Worm (Caenorhabditis elegans) whole organism, L4 larva: Measurements from ENCODE around the gene T27E4.1.

Source experiments
- F49E8.2 ChIP-seq: sonication (generic microtip); optimal IDR thresholded peaks from 2 replicates; lab custom pipeline; 2016; ENCODE audit warnings: missing compliant biosample characterization, mild to moderate bottlenecking, missing genetic modification characterization, borderline replicate concordance
- R02D3.7 ChIP-seq: fragments of 150-350 bp; sonication (generic microtip); optimal IDR thresholded peaks from 3 replicates; lab custom pipeline; 2014; ENCODE audit warnings: missing biosample characterization, missing genetic modification characterization
- T20F7.1 ChIP-seq: fragments of 200-800 bp; sonication (Bioruptor generic); optimal IDR thresholded peaks from 2 replicates; lab custom pipeline; 2018; ENCODE audit warnings: mild to moderate bottlenecking, missing genetic modification characterization, missing compliant biosample characterization
- T26A8.4 ChIP-seq: fragments of 200-800 bp; sonication (Bioruptor generic); IDR thresholded peaks from 2 replicates; pipeline ENCODE4 v1.3.6; 2022; ENCODE audit warnings: missing genetic modification characterization, missing compliant biosample characterization
- Y48G9A.11 ChIP-seq: fragments of 200-800 bp; sonication (Bioruptor generic); IDR thresholded peaks from 2 replicates; pipeline ENCODE4 v1.3.6; 2022; ENCODE audit warnings: missing genetic modification reagents, missing genetic modification characterization, missing compliant biosample characterization
- ZK546.5 ChIP-seq, 2 experiments: sonication (generic microtip); optimal IDR thresholded peaks; 2 replicates each; lab custom pipeline; 2017; ENCODE audit warnings: missing biosample characterization in 2 of 2, missing genetic modification characterization in 2 of 2
- aha-1 ChIP-seq: fragments of 150-350 bp; peaks from one replicate; lab custom pipeline; 2014; ENCODE audit warnings: missing biosample characterization, missing genetic modification characterization
- ceh-20 ChIP-seq: fragments of 200-800 bp; sonication (Bioruptor generic); IDR thresholded peaks from 2 replicates; pipeline ENCODE4 v1.3.6; 2022; ENCODE audit warnings: missing genetic modification reagents, missing genetic modification characterization, missing compliant biosample characterization
- ceh-28 ChIP-seq: fragments of 150-350 bp; optimal IDR thresholded peaks from 2 replicates; lab custom pipeline; 2014; ENCODE audit warnings: missing biosample characterization, missing genetic modification reagents, missing genetic modification characterization
- ceh-44 ChIP-seq: fragments of 200-800 bp; sonication (Bioruptor generic); IDR thresholded peaks from 2 replicates; pipeline ENCODE4 v1.3.6; 2022; ENCODE audit warnings: missing genetic modification reagents, missing genetic modification characterization, missing compliant biosample characterization
- ceh-62 ChIP-seq: sonication (generic microtip); optimal IDR thresholded peaks from 2 replicates; lab custom pipeline; 2017; ENCODE audit warnings: missing biosample characterization, missing genetic modification characterization
- ces-1 ChIP-seq: fragments of 150-350 bp; sonication (generic microtip); optimal IDR thresholded peaks from 4 replicates; lab custom pipeline; 2014; ENCODE audit warnings: missing biosample characterization, missing genetic modification reagents, missing genetic modification characterization
- daf-16 ChIP-seq, 3 experiments: sonication (generic microtip); optimal IDR thresholded peaks; 2 replicates each; lab custom pipeline; 2016 to 2017; ENCODE audit warnings: missing genetic modification characterization in 3 of 3, missing genetic modification reagents in 3 of 3, mild to moderate bottlenecking in 2 of 3, missing compliant biosample characterization in 2 of 3, missing biosample characterization in 1 of 3, moderate library complexity in 1 of 3
- dmd-6 ChIP-seq: fragments of 200-800 bp; sonication (Bioruptor generic); IDR thresholded peaks from 2 replicates; pipeline ENCODE4 v1.3.6; 2022; ENCODE audit warnings: missing genetic modification reagents, missing genetic modification characterization, missing compliant biosample characterization
- dmd-9 ChIP-seq: fragments of 200-800 bp; sonication (Bioruptor generic); IDR thresholded peaks from 2 replicates; pipeline ENCODE4 v1.3.6; 2022; ENCODE audit warnings: missing genetic modification reagents, missing genetic modification characterization, missing compliant biosample characterization
- dpl-1 ChIP-seq: fragments of 150-350 bp; optimal IDR thresholded peaks from 2 replicates; lab custom pipeline; 2014; ENCODE audit warnings: missing biosample characterization, missing genetic modification reagents, missing genetic modification characterization
- dve-1 ChIP-seq: sonication (generic microtip); optimal IDR thresholded peaks from 2 replicates; lab custom pipeline; 2017; ENCODE audit warnings: antibody characterized with exemption, mild to moderate bottlenecking, missing genetic modification characterization, missing compliant biosample characterization; ENCODE audit not compliant: insufficient read depth
- gei-8 ChIP-seq: fragments of 200-800 bp; sonication (Bioruptor generic); optimal IDR thresholded peaks from 2 replicates; lab custom pipeline; 2018; ENCODE audit warnings: mild to moderate bottlenecking, missing genetic modification characterization, missing compliant biosample characterization
- hlh-11 ChIP-seq: fragments of 200-800 bp; sonication (Bioruptor generic); optimal IDR thresholded peaks from 2 replicates; lab custom pipeline; 2018; ENCODE audit warnings: mild to moderate bottlenecking, missing genetic modification characterization, missing compliant biosample characterization
- hmg-1.1 ChIP-seq: fragments of 200-800 bp; sonication (Bioruptor generic); IDR thresholded peaks from 2 replicates; pipeline ENCODE4 v1.3.6; 2022; ENCODE audit warnings: missing genetic modification reagents, missing genetic modification characterization, missing compliant biosample characterization
- lim-7 ChIP-seq: fragments of 200-800 bp; sonication (Bioruptor generic); IDR thresholded peaks from 2 replicates; pipeline ENCODE4 v1.3.6; 2022; ENCODE audit warnings: missing genetic modification characterization, missing compliant biosample characterization
- lin-38 ChIP-seq: fragments of 200-800 bp; sonication (Bioruptor generic); IDR thresholded peaks from 2 replicates; pipeline ENCODE4 v1.3.6; 2022; ENCODE audit warnings: missing genetic modification reagents, missing genetic modification characterization, missing compliant biosample characterization
- mdl-1 ChIP-seq, 2 experiments: fragments of 150-350 bp in 1 of 2; sonication (generic microtip) in 1 of 2; optimal IDR thresholded peaks; 2 replicates each; lab custom pipeline; 2014 to 2017; ENCODE audit warnings: missing biosample characterization in 2 of 2, missing genetic modification characterization in 2 of 2
- mdt-29 ChIP-seq: fragments of 200-800 bp; sonication (Bioruptor generic); IDR thresholded peaks from 2 replicates; pipeline ENCODE4 v1.3.6; 2022; ENCODE audit warnings: missing genetic modification reagents, missing genetic modification characterization, missing compliant biosample characterization
- mep-1 ChIP-seq: fragments of 150-350 bp; sonication (generic microtip); optimal IDR thresholded peaks from 3 replicates; lab custom pipeline; 2014; ENCODE audit warnings: missing biosample characterization, missing genetic modification characterization
- mxl-2 ChIP-seq: fragments of 200-800 bp; sonication (Bioruptor generic); conservative IDR thresholded peaks from 2 replicates; pipeline ENCODE4 v1.3.6; 2022; ENCODE audit warnings: missing genetic modification reagents, missing genetic modification characterization, missing compliant biosample characterization
- mxl-3 ChIP-seq: fragments of 200-800 bp; sonication (Bioruptor generic); optimal IDR thresholded peaks from 2 replicates; lab custom pipeline; 2018; ENCODE audit warnings: mild to moderate bottlenecking, missing genetic modification characterization, missing compliant biosample characterization
- nhr-10 ChIP-seq: fragments of 150-350 bp; optimal IDR thresholded peaks from 2 replicates; lab custom pipeline; 2014; ENCODE audit warnings: missing biosample characterization, missing genetic modification characterization
- nhr-11 ChIP-seq: fragments of 150-350 bp; optimal IDR thresholded peaks from 2 replicates; lab custom pipeline; 2014; ENCODE audit warnings: missing biosample characterization, missing genetic modification characterization
- nhr-28 ChIP-seq: fragments of 150-350 bp; optimal IDR thresholded peaks from 2 replicates; lab custom pipeline; 2014; ENCODE audit warnings: missing biosample characterization, missing genetic modification characterization
- nhr-41 ChIP-seq: fragments of 200-800 bp; sonication (Bioruptor generic); IDR thresholded peaks from 2 replicates; pipeline ENCODE4 v1.3.6; 2022; ENCODE audit warnings: missing genetic modification reagents, missing genetic modification characterization, missing compliant biosample characterization
- nhr-48 ChIP-seq: sonication (generic microtip); optimal IDR thresholded peaks from 2 replicates; lab custom pipeline; 2016; ENCODE audit warnings: mild to moderate bottlenecking, missing genetic modification characterization, missing compliant biosample characterization
- nhr-77 ChIP-seq: fragments of 150-350 bp; optimal IDR thresholded peaks from 2 replicates; lab custom pipeline; 2014; ENCODE audit warnings: missing biosample characterization, missing genetic modification characterization
- pha-4 ChIP-seq, 2 experiments: fragments of 150-350 bp in 1 of 2; fragments of 200-800 bp in 1 of 2; sonication (Bioruptor generic) in 1 of 2; IDR thresholded peaks in 1 of 2; optimal IDR thresholded peaks in 1 of 2; 2 replicates each; pipeline versions ENCODE4 v1.3.6 to Lab custom; 2014 to 2022; ENCODE audit warnings: missing genetic modification characterization in 2 of 2, missing genetic modification reagents in 2 of 2, missing biosample characterization in 1 of 2, missing compliant biosample characterization in 1 of 2
- php-3 ChIP-seq: fragments of 200-800 bp; sonication (Bioruptor generic); IDR thresholded peaks from 2 replicates; pipeline ENCODE4 v1.3.6; 2022; ENCODE audit warnings: missing genetic modification reagents, missing genetic modification characterization, missing compliant biosample characterization
- pqm-1 ChIP-seq: sonication (generic microtip); optimal IDR thresholded peaks from 2 replicates; lab custom pipeline; 2017; ENCODE audit warnings: missing biosample characterization, missing genetic modification characterization
- saeg-2 ChIP-seq: fragments of 200-800 bp; sonication (Bioruptor generic); IDR thresholded peaks from 2 replicates; pipeline ENCODE4 v1.3.6; 2022; ENCODE audit warnings: missing genetic modification reagents, missing genetic modification characterization, missing compliant biosample characterization
- sdz-12 ChIP-seq: fragments of 200-800 bp; sonication (Bioruptor generic); optimal IDR thresholded peaks from 2 replicates; lab custom pipeline; 2018; ENCODE audit warnings: mild to moderate bottlenecking, missing genetic modification characterization, missing compliant biosample characterization
- snpc-4 ChIP-seq: fragments of 150-350 bp; optimal IDR thresholded peaks from 2 replicates; lab custom pipeline; 2014; ENCODE audit warnings: missing biosample characterization, missing genetic modification characterization
- tag-97 ChIP-seq: fragments of 200-800 bp; sonication (Bioruptor generic); IDR thresholded peaks from 2 replicates; pipeline ENCODE4 v1.3.6; 2022; ENCODE audit warnings: missing genetic modification characterization, missing compliant biosample characterization
- tra-1 ChIP-seq: fragments of 200-800 bp; sonication (Bioruptor generic); IDR thresholded peaks from 2 replicates; pipeline ENCODE4 v1.3.6; 2022; ENCODE audit warnings: missing genetic modification reagents, missing genetic modification characterization, missing compliant biosample characterization
- unc-62 ChIP-seq, 3 experiments: fragments of 150-350 bp in 1 of 3; sonication (generic microtip); optimal IDR thresholded peaks in 2 of 3; peaks in 1 of 3; 1 replicate in 1 of 3; 2 replicates in 2 of 3; lab custom pipeline; 2014 to 2017; ENCODE audit warnings: missing biosample characterization in 3 of 3, missing genetic modification characterization in 3 of 3, missing genetic modification reagents in 3 of 3, missing genotype in 1 of 3
- vab-7 ChIP-seq: fragments of 200-800 bp; sonication (Bioruptor generic); IDR thresholded peaks from 2 replicates; pipeline ENCODE4 v1.3.6; 2022; ENCODE audit warnings: missing genetic modification reagents, missing genetic modification characterization, missing compliant biosample characterization
- ztf-7 ChIP-seq: fragments of 150-350 bp; optimal IDR thresholded peaks from 2 replicates; lab custom pipeline; 2014; ENCODE audit warnings: missing biosample characterization, missing genetic modification characterization

T27E4.1 gene

ce11 chrV:9078815-9079525 lies 13.2 kb upstream of the T27E4.1 start (continued):
- TF ChIP-seq T26A8.4 (GFP tag; lab: Robert Waterston, UW): 0 out of 2 replicates have a peak, but pooled peaks have one; percentile 37
- TF ChIP-seq ceh-28 (tag; lab: Kevin White, UChicago): no peak
- no peak for TF ChIP-seq Y48G9A.11 (GFP tag; lab: Robert Waterston, UW)
- no peak for TF ChIP-seq sdz-12 (GFP tag; lab: Kevin White, UChicago)
- peak; percentile 44 for TF ChIP-seq gei-8
- TF ChIP-seq ces-1 (GFP tag; lab: Kevin White, UChicago): no peak
- TF ChIP-seq dve-1: peak; percentile 74
- no peak for TF ChIP-seq nhr-11 (tag; lab: Kevin White, UChicago)
- peak; percentile 44; the same call in 1 of the 2 replicates for TF ChIP-seq tra-1
- 0 out of 2 replicates have a peak, but pooled peaks have one; percentile 24 for TF ChIP-seq mdt-29 (GFP tag; lab: Robert Waterston, UW)
- no peak for TF ChIP-seq hmg-1.1 (GFP tag; lab: Robert Waterston, UW)
- peak in 1 of 2 experiments; percentile 93 for TF ChIP-seq unc-62 (GFP tag; optimal IDR thresholded peaks at IDR 0.05 in 1 of 2; lab: Kevin White, UChicago)
- TF ChIP-seq unc-62 (tag; optimal IDR thresholded peaks at IDR 0.05; lab: Kevin White, UChicago): no peak
- TF ChIP-seq aha-1 (tag; lab: Kevin White, UChicago): peak; percentile 89
- peak; percentile 53 for TF ChIP-seq ztf-7 (tag; lab: Kevin White, UChicago)
- TF ChIP-seq nhr-48 (tag; lab: Kevin White, UChicago): peak; percentile 85
- peak; percentile 54 for TF ChIP-seq nhr-28 (tag; lab: Kevin White, UChicago)
- no peak for TF ChIP-seq snpc-4 (tag; lab: Kevin White, UChicago)
- TF ChIP-seq pqm-1: peak; percentile 42
- TF ChIP-seq, all 104 proteins: peak for 20

ce11 chrV:9079965-9080432 lies 12.1 kb upstream of the T27E4.1 start:
- peak; percentile 71 for TF ChIP-seq pha-4 (GFP tag; IDR thresholded peaks at IDR 0.05; lab: Robert Waterston, UW)
- no peak for TF ChIP-seq pha-4 (tag; optimal IDR thresholded peaks at IDR 0.05; lab: Kevin White, UChicago)
- TF ChIP-seq ceh-20 (GFP tag; lab: Robert Waterston, UW): no peak
- TF ChIP-seq F49E8.2: no peak
- TF ChIP-seq ZK546.5 (tag; optimal IDR thresholded peaks at IDR 0.05; lab: Kevin White, UChicago): no peak
- peak; percentile 63 for TF ChIP-seq nhr-28 (tag; lab: Kevin White, UChicago)
- peak; percentile 93 for TF ChIP-seq nhr-48 (tag; lab: Kevin White, UChicago)
- peak in 1 of 2 experiments; percentile 79 for TF ChIP-seq daf-16 (GFP tag; optimal IDR thresholded peaks at IDR 0.05; lab: Kevin White, UChicago)
- TF ChIP-seq daf-16 (tag; optimal IDR thresholded peaks at IDR 0.05; lab: Kevin White, UChicago): peak; percentile 78
- no peak for TF ChIP-seq php-3
- peak; percentile 62 for TF ChIP-seq mdt-29 (GFP tag; lab: Robert Waterston, UW)
- peak; percentile 85 for TF ChIP-seq dve-1
- peak; percentile 42 for TF ChIP-seq T20F7.1 (GFP tag; lab: Kevin White, UChicago)
- no peak for TF ChIP-seq R02D3.7 (tag; lab: Kevin White, UChicago)
- peak in 1 of 2 experiments; percentile 51 for TF ChIP-seq mdl-1 (tag; optimal IDR thresholded peaks at IDR 0.05; lab: Kevin White, UChicago)
- TF ChIP-seq tra-1: peak; percentile 88
- TF ChIP-seq lin-38: no peak
- no peak for TF ChIP-seq vab-7
- TF ChIP-seq tag-97: no peak
- TF ChIP-seq mxl-3 (GFP tag; lab: Kevin White, UChicago): peak; percentile 83
- 0 out of 2 replicates have a peak, but pooled peaks have one; percentile 7 for TF ChIP-seq mxl-2
- peak; percentile 50 for TF ChIP-seq mep-1 (tag; lab: Kevin White, UChicago)
- TF ChIP-seq T26A8.4 (GFP tag; lab: Robert Waterston, UW): peak; percentile 67
- TF ChIP-seq nhr-77 (tag; lab: Kevin White, UChicago): peak; percentile 56
- TF ChIP-seq lim-7 (GFP tag; lab: Robert Waterston, UW): no peak
- TF ChIP-seq saeg-2 (GFP tag; lab: Robert Waterston, UW): peak; percentile 74; the same call in 1 of the 2 replicates
- TF ChIP-seq dmd-9 (GFP tag; lab: Robert Waterston, UW): no peak
- peak; percentile 64; the same call in 1 of the 2 replicates for TF ChIP-seq nhr-41 (GFP tag; lab: Robert Waterston, UW)
- peak; percentile 54 for TF ChIP-seq nhr-10 (tag; lab: Kevin White, UChicago)
- TF ChIP-seq hlh-11: peak; percentile 96
- no peak for TF ChIP-seq ceh-44 (GFP tag; lab: Robert Waterston, UW)
- TF ChIP-seq dpl-1: no peak
- peak in 1 of 2 experiments; percentile 53 for TF ChIP-seq unc-62 (GFP tag; optimal IDR thresholded peaks at IDR 0.05 in 1 of 2; lab: Kevin White, UChicago)
- no peak for TF ChIP-seq unc-62 (tag; optimal IDR thresholded peaks at IDR 0.05; lab: Kevin White, UChicago)
- TF ChIP-seq pqm-1: peak; percentile 72
- no peak for TF ChIP-seq ces-1 (GFP tag; lab: Kevin White, UChicago)
- TF ChIP-seq ceh-62 (tag; lab: Kevin White, UChicago): no peak
- TF ChIP-seq dmd-6 (GFP tag; lab: Robert Waterston, UW): peak; percentile 98
